Fruit fly (Drosophila melanogaster) whole organism, wandering third instar larva: ENCODE measurements around the gene CG17154.

Source experiments
- GATAd ChIP-seq: sonication (Bioruptor generic); optimal IDR thresholded peaks from 2 replicates; lab custom pipeline; 2016; ENCODE audit warnings: missing biosample characterization, missing genetic modification characterization
- Mio ChIP-seq: sonication (Bioruptor generic); optimal IDR thresholded peaks from 2 replicates; lab custom pipeline; 2016; ENCODE audit warnings: missing biosample characterization, missing genetic modification characterization
- pan ChIP-seq: fragments of >200 bp; optimal IDR thresholded peaks from 2 replicates; lab custom pipeline; 2017
- psq ChIP-seq: fragments of 200-800 bp; sonication (Bioruptor generic); optimal IDR thresholded peaks from 3 replicates; lab custom pipeline; 2017; ENCODE audit warnings: missing biosample characterization, mild to moderate bottlenecking, missing genetic modification characterization, moderate library complexity

DNA sequence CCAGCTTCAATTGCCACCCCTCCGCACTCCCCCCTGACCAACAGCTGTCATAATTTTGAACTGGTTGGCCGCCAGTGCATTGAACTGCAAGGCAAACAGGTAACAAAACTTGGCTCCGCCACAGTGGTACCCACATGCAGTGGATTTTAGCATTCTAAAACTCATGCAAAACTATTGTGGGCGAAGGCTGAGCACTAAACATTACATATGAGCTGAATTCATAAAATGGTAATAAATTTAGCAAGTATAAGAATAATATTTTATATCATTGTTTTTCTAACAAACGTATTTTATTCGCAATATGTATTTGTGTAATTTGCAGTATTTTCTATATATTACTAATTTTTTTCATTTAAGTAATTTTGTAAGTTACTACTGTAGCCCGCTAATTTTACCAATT, 16.0 kb upstream of the CG17154 start:
- no peak for TF ChIP-seq psq (GFP tag; lab: Kevin White, UChicago)
- no peak for TF ChIP-seq GATAd (GFP tag; lab: Kevin White, UChicago)
- TF ChIP-seq pan (lab: Kevin White, UChicago), result no peak
- TF ChIP-seq Mio, result no peak
